Worm (Caenorhabditis elegans) whole organism, L1 larva: Measurements from ENCODE around the gene irld-55.
A peak's percentile ranks its signal among the peaks of the same experiment; 100 is the strongest.

ENCODE experiments used
- C16A3.4 ChIP-seq: fragments of 150-350 bp; optimal IDR thresholded peaks from 2 replicates; lab custom pipeline; 2014; ENCODE audit warnings: missing biosample characterization, missing genetic modification characterization
- C34B4.2 ChIP-seq: sonication (generic microtip); optimal IDR thresholded peaks from 2 replicates; lab custom pipeline; 2017; ENCODE audit warnings: mild to moderate bottlenecking, missing genetic modification characterization, missing compliant biosample characterization
- F16B12.6 ChIP-seq: fragments of 150-350 bp; optimal IDR thresholded peaks from 2 replicates; lab custom pipeline; 2014; ENCODE audit warnings: missing biosample characterization, missing genetic modification characterization
- aha-1 ChIP-seq: fragments of 150-350 bp; optimal IDR thresholded peaks from 2 replicates; lab custom pipeline; 2014; ENCODE audit warnings: missing biosample characterization, missing genetic modification characterization
- alr-1 ChIP-seq: fragments of 200-800 bp; sonication (Bioruptor generic); optimal IDR thresholded peaks from 2 replicates; lab custom pipeline; 2018; ENCODE audit warnings: borderline replicate concordance, mild to moderate bottlenecking, missing genetic modification characterization, missing compliant biosample characterization
- blmp-1 ChIP-seq: fragments of 150-350 bp; optimal IDR thresholded peaks from 2 replicates; lab custom pipeline; 2014; ENCODE audit warnings: missing biosample characterization, missing genetic modification characterization
- ceh-63 ChIP-seq: fragments of 200-800 bp; sonication (Bioruptor generic); optimal IDR thresholded peaks from 2 replicates; lab custom pipeline; 2018; ENCODE audit warnings: mild to moderate bottlenecking, missing genetic modification characterization, missing compliant biosample characterization
- ceh-88 ChIP-seq: fragments of 200-800 bp; sonication (Bioruptor generic); IDR thresholded peaks from 2 replicates; pipeline ENCODE4 v1.3.6; 2022; ENCODE audit warnings: missing genetic modification characterization, missing compliant biosample characterization
- ces-1 ChIP-seq: fragments of 150-350 bp; optimal IDR thresholded peaks from 2 replicates; lab custom pipeline; 2014; ENCODE audit warnings: missing biosample characterization, missing genetic modification reagents, missing genetic modification characterization
- dpl-1 ChIP-seq, 3 experiments: fragments of 150-350 bp in 2 of 3; sonication (generic microtip) in 1 of 3; optimal IDR thresholded peaks; 2 replicates each; lab custom pipeline; 2014 to 2017; ENCODE audit warnings: missing biosample characterization in 3 of 3, missing genetic modification characterization in 3 of 3, missing genetic modification reagents in 3 of 3
- egl-13 ChIP-seq: sonication (generic microtip); optimal IDR thresholded peaks from 2 replicates; lab custom pipeline; 2016; ENCODE audit warnings: missing genotype, missing genetic modification reagents, missing genetic modification characterization, missing compliant biosample characterization
- egl-27 ChIP-seq, 2 experiments: fragments of 150-350 bp in 1 of 2; sonication (generic microtip); optimal IDR thresholded peaks; 3 replicates each; lab custom pipeline; 2017 to 2018; ENCODE audit warnings: missing biosample characterization in 2 of 2, missing genetic modification characterization in 2 of 2, missing genetic modification reagents in 2 of 2
- elt-2 ChIP-seq: sonication (generic microtip); optimal IDR thresholded peaks from 2 replicates; lab custom pipeline; 2016; ENCODE audit warnings: missing genetic modification characterization, mild to moderate bottlenecking, inconsistent platforms, missing compliant biosample characterization, missing genetic modification reagents
- ets-5 ChIP-seq: fragments of 200-800 bp; sonication (Bioruptor generic); IDR thresholded peaks from 2 replicates; pipeline ENCODE4 v1.3.6; 2022; ENCODE audit warnings: missing genetic modification characterization, missing compliant biosample characterization
- fkh-4 ChIP-seq: sonication (generic microtip); optimal IDR thresholded peaks from 2 replicates; lab custom pipeline; 2016; ENCODE audit warnings: missing compliant biosample characterization, missing genetic modification characterization, borderline replicate concordance
- fkh-8 ChIP-seq: sonication (generic microtip); optimal IDR thresholded peaks from 2 replicates; lab custom pipeline; 2016; ENCODE audit warnings: mild to moderate bottlenecking, missing genetic modification characterization, missing compliant biosample characterization
- hlh-17 ChIP-seq: fragments of 200-800 bp; sonication (Bioruptor generic); optimal IDR thresholded peaks from 2 replicates; lab custom pipeline; 2018; ENCODE audit warnings: missing genetic modification characterization, mild to moderate bottlenecking, missing compliant biosample characterization, moderate library complexity, borderline replicate concordance
- isw-1 ChIP-seq: fragments of 200-800 bp; sonication (Bioruptor generic); IDR thresholded peaks from 2 replicates; pipeline ENCODE4 v1.3.6; 2022; ENCODE audit warnings: missing genetic modification characterization, missing compliant biosample characterization
- lin-13 ChIP-seq: fragments of 150-350 bp; optimal IDR thresholded peaks from 2 replicates; lab custom pipeline; 2014; ENCODE audit warnings: missing biosample characterization, missing genetic modification reagents, missing genetic modification characterization
- lin-14 ChIP-seq: fragments of 200-800 bp; sonication (Bioruptor generic); optimal IDR thresholded peaks from 2 replicates; lab custom pipeline; 2018; ENCODE audit warnings: mild to moderate bottlenecking, missing genetic modification characterization, moderate library complexity, missing compliant biosample characterization
- lin-35 ChIP-seq, 2 experiments: fragments of 150-350 bp; optimal IDR thresholded peaks; 2 replicates each; lab custom pipeline; 2014; ENCODE audit warnings: missing biosample characterization in 2 of 2, missing genetic modification characterization in 2 of 2, missing genetic modification reagents in 2 of 2
- lsy-2 ChIP-seq, 2 experiments: fragments of 150-350 bp; optimal IDR thresholded peaks; 2 replicates each; lab custom pipeline; 2014; ENCODE audit warnings: missing biosample characterization in 2 of 2, missing genetic modification characterization in 2 of 2
- mab-9 ChIP-seq: fragments of 200-800 bp; sonication (Bioruptor generic); IDR thresholded peaks from 2 replicates; pipeline ENCODE4 v1.3.6; 2022; ENCODE audit warnings: missing genetic modification reagents, missing genetic modification characterization, missing compliant biosample characterization
- mdl-1 ChIP-seq, 2 experiments: fragments of 150-350 bp; optimal IDR thresholded peaks; 2 replicates each; lab custom pipeline; 2014 to 2017; ENCODE audit warnings: missing biosample characterization in 2 of 2, missing genetic modification characterization in 2 of 2, inconsistent platforms in 1 of 2
- mep-1 ChIP-seq: fragments of 150-350 bp; optimal IDR thresholded peaks from 2 replicates; lab custom pipeline; 2014; ENCODE audit warnings: missing biosample characterization, missing genetic modification characterization
- nhr-11 ChIP-seq: fragments of 150-350 bp; optimal IDR thresholded peaks from 2 replicates; lab custom pipeline; 2014; ENCODE audit warnings: missing biosample characterization, missing genetic modification characterization
- nhr-12 ChIP-seq: sonication (generic microtip); optimal IDR thresholded peaks from 2 replicates; lab custom pipeline; 2017; ENCODE audit warnings: missing biosample characterization, missing genetic modification characterization
- nhr-19 ChIP-seq: fragments of 200-800 bp; sonication (Bioruptor generic); conservative IDR thresholded peaks from 2 replicates; pipeline ENCODE4 v1.3.6; 2022; ENCODE audit warnings: missing genetic modification characterization, missing compliant biosample characterization
- nhr-237 ChIP-seq: fragments of 150-350 bp; optimal IDR thresholded peaks from 2 replicates; lab custom pipeline; 2014; ENCODE audit warnings: missing biosample characterization, missing genetic modification characterization
- nhr-47 ChIP-seq: sonication (generic microtip); optimal IDR thresholded peaks from 2 replicates; lab custom pipeline; 2016; ENCODE audit warnings: mild to moderate bottlenecking, missing genetic modification characterization, moderate library complexity, missing compliant biosample characterization
- nhr-71 ChIP-seq: sonication (generic microtip); optimal IDR thresholded peaks from 2 replicates; lab custom pipeline; 2016; ENCODE audit warnings: mild to moderate bottlenecking, missing genetic modification characterization, moderate library complexity, missing compliant biosample characterization
- nhr-77 ChIP-seq: fragments of 150-350 bp; optimal IDR thresholded peaks from 2 replicates; lab custom pipeline; 2014; ENCODE audit warnings: missing biosample characterization, missing genetic modification characterization
- nhr-85 ChIP-seq: sonication (generic microtip); peaks from one replicate; lab custom pipeline; 2016; ENCODE audit warnings: missing genetic modification characterization, inconsistent platforms, missing compliant biosample characterization
- nhr-90 ChIP-seq: sonication (generic microtip); optimal IDR thresholded peaks from 2 replicates; lab custom pipeline; 2016; ENCODE audit warnings: mild to moderate bottlenecking, missing genetic modification characterization, missing compliant biosample characterization; ENCODE audit not compliant: poor library complexity
- pax-3 ChIP-seq: fragments of 200-800 bp; sonication (Bioruptor generic); optimal IDR thresholded peaks from 2 replicates; lab custom pipeline; 2018; ENCODE audit warnings: mild to moderate bottlenecking, missing genetic modification characterization, moderate library complexity, missing compliant biosample characterization
- snpc-4 ChIP-seq: fragments of 150-350 bp; optimal IDR thresholded peaks from 2 replicates; lab custom pipeline; 2014; ENCODE audit warnings: missing biosample characterization, missing genetic modification characterization
- sox-4 ChIP-seq: sonication (generic microtip); optimal IDR thresholded peaks from 2 replicates; lab custom pipeline; 2016; ENCODE audit warnings: missing genetic modification characterization, missing compliant biosample characterization
- sptf-1 ChIP-seq: fragments of 150-350 bp; optimal IDR thresholded peaks from 2 replicates; lab custom pipeline; 2014; ENCODE audit warnings: missing biosample characterization, missing genetic modification characterization
- sup-37 ChIP-seq: fragments of 200-800 bp; sonication (Bioruptor generic); optimal IDR thresholded peaks from 2 replicates; lab custom pipeline; 2018; ENCODE audit warnings: mild to moderate bottlenecking, missing genetic modification characterization, missing compliant biosample characterization
- tbx-2 ChIP-seq: sonication (generic microtip); optimal IDR thresholded peaks from 2 replicates; lab custom pipeline; 2016; ENCODE audit warnings: missing genetic modification characterization, missing compliant biosample characterization
- tlp-1 ChIP-seq: fragments of 150-350 bp; optimal IDR thresholded peaks from 2 replicates; lab custom pipeline; 2014; ENCODE audit warnings: missing biosample characterization, missing genetic modification characterization
- unc-130 ChIP-seq: fragments of 150-350 bp; optimal IDR thresholded peaks from 2 replicates; lab custom pipeline; 2017; ENCODE audit warnings: missing biosample characterization, missing genetic modification characterization, inconsistent platforms
- unc-30 ChIP-seq: sonication (generic microtip); optimal IDR thresholded peaks from 2 replicates; lab custom pipeline; 2017; ENCODE audit warnings: missing biosample characterization, missing genetic modification characterization
- unc-62 ChIP-seq: fragments of 150-350 bp; optimal IDR thresholded peaks from 2 replicates; lab custom pipeline; 2014; ENCODE audit warnings: missing biosample characterization, missing genetic modification reagents, missing genetic modification characterization
- unc-86 ChIP-seq: sonication (generic microtip); optimal IDR thresholded peaks from 2 replicates; lab custom pipeline; 2016; ENCODE audit warnings: missing genetic modification characterization, missing compliant biosample characterization
- unc-98 ChIP-seq: fragments of 200-800 bp; sonication (Bioruptor generic); IDR thresholded peaks from 2 replicates; pipeline ENCODE4 v1.3.6; 2022; ENCODE audit warnings: missing genetic modification characterization, missing compliant biosample characterization
- ztf-4 ChIP-seq: fragments of 150-350 bp; optimal IDR thresholded peaks from 2 replicates; lab custom pipeline; 2014; ENCODE audit warnings: missing biosample characterization, missing genetic modification characterization

The irld-55 gene

ce11 chrIV:14032620-14033501, 12.9 kb downstream of the irld-55 start (continued):
- TF ChIP-seq nhr-47 (peak; percentile 92), sup-37 (GFP tag; lab: Kevin White, UChicago) (no peak), tbx-2 (tag; lab: Kevin White, UChicago) (peak; percentile 85), unc-62 (GFP tag; lab: Kevin White, UChicago) (no peak), dpl-1 (GFP tag; optimal IDR thresholded peaks at IDR 0.05; lab: Kevin White, UChicago) (peak; percentile 19 to 58 (median 50)), nhr-85 (tag; lab: Kevin White, UChicago) (peak; percentile 95), ceh-88 (GFP tag; lab: Robert Waterston, UW) (peak; percentile 85), isw-1 (GFP tag; lab: Robert Waterston, UW) (peak; percentile 59), egl-27 (tag; optimal IDR thresholded peaks at IDR 0.05; lab: Kevin White, UChicago) (peak in 1 of 2 experiments; percentile 61), lin-13 (GFP tag; lab: Kevin White, UChicago) (peak; percentile 86), ces-1 (GFP tag; lab: Kevin White, UChicago) (no peak), lin-14 (GFP tag; lab: Kevin White, UChicago) (peak; percentile 66), ceh-63 (peak; percentile 39), aha-1 (tag; lab: Kevin White, UChicago) (peak; percentile 66), snpc-4 (tag; lab: Kevin White, UChicago) (peak; percentile 13), egl-13 (tag; lab: Kevin White, UChicago) (peak; percentile 91), fkh-8 (tag; lab: Kevin White, UChicago) (peak; percentile 73), nhr-237 (tag; lab: Kevin White, UChicago) (no peak), alr-1 (tag; lab: Kevin White, UChicago) (no peak), nhr-77 (tag; lab: Kevin White, UChicago) (no peak), nhr-12 (tag; lab: Kevin White, UChicago) (no peak), F16B12.6 (tag; lab: Kevin White, UChicago) (no peak), nhr-11 (peak; percentile 44), sox-4 (peak; percentile 74), lsy-2 (tag; optimal IDR thresholded peaks at IDR 0.05; lab: Kevin White, UChicago) (peak; percentile 66 to 81), C16A3.4 (tag; lab: Kevin White, UChicago) (no peak), elt-2 (tag; lab: Kevin White, UChicago) (peak; percentile 49), hlh-17 (GFP tag; lab: Kevin White, UChicago) (no peak), tlp-1 (no peak), unc-30 (tag; lab: Kevin White, UChicago) (peak; percentile 60), nhr-19 (peak; percentile 78), sptf-1 (tag; lab: Kevin White, UChicago) (no peak), unc-98 (GFP tag; lab: Robert Waterston, UW) (no peak), unc-86 (peak; percentile 97), blmp-1 (tag; lab: Kevin White, UChicago) (peak; percentile 36), mab-9 (peak; percentile 84), lin-35 (GFP tag; optimal IDR thresholded peaks at IDR 0.05; lab: Kevin White, UChicago) (peak; percentile 32 to 63), mep-1 (tag; lab: Kevin White, UChicago) (peak; percentile 65), fkh-4 (tag; lab: Kevin White, UChicago) (peak; percentile 64), C34B4.2 (tag; lab: Kevin White, UChicago) (peak; percentile 48), nhr-90 (peak; percentile 69), ets-5 (no peak), ztf-4 (tag; lab: Kevin White, UChicago) (peak; percentile 53), nhr-71 (tag; lab: Kevin White, UChicago) (peak; percentile 96), pax-3 (tag; lab: Kevin White, UChicago) (peak; percentile 78), unc-130 (tag; lab: Kevin White, UChicago) (no peak), mdl-1 (tag; optimal IDR thresholded peaks at IDR 0.05; lab: Kevin White, UChicago) (peak; percentile 13 to 18)
